Worm (Caenorhabditis elegans): Measurements from ENCODE around the gene C34E11.4.

ce11 chrX:11850572-11850971 lies 46.6 kb downstream of the C34E11.4 start, which contains the start of gene F54F7.14:
- TF ChIP-seq T26A8.4 (GFP tag; IDR thresholded peaks at IDR 0.05) (no peak), lin-38 (GFP tag; IDR thresholded peaks at IDR 0.05) (no peak), lin-39 (tag; optimal IDR thresholded peaks at IDR 0.05) (no peak), nhr-48 (tag; optimal IDR thresholded peaks at IDR 0.05) (no peak), mep-1 (tag; optimal IDR thresholded peaks at IDR 0.05) (no peak), zip-11 (GFP tag; IDR thresholded peaks at IDR 0.05) (no peak), nhr-41 (GFP tag; IDR thresholded peaks at IDR 0.05) (no peak), lin-13 (GFP tag; optimal IDR thresholded peaks at IDR 0.05) (no peak), dmd-9 (GFP tag; IDR thresholded peaks at IDR 0.05) (no peak), pqm-1 (tag; optimal IDR thresholded peaks at IDR 0.05) (no peak), ztf-11 (tag; optimal IDR thresholded peaks at IDR 0.05) (no peak), mdl-1 (tag; optimal IDR thresholded peaks at IDR 0.05) (no peak), skn-1 (tag; optimal IDR thresholded peaks at IDR 0.05) (no peak), snpc-4 (tag; optimal IDR thresholded peaks at IDR 0.05) (no peak)

Data from whole organism, L4 larva.